Fruit fly (Drosophila melanogaster): ENCODE data around the gene PMCA.

The PMCA gene

DNA sequence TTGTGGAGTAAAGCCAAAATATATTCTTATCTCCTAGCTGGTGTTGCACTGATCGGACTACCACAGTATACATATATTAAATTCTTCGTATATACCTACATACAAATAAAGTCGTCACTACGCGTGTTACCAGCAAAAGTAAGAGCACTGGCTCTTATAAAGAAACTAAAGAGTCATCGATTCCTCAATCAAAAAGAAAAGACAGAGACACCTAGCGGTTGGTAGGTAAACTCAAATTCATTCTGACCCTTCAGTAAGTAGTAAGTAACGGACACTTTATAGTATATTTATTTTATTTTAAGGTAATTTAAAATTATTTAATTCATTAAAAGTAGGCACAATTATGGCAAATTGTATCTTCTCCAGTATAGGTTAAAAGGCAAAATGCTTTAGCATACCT lies 45.6 kb upstream of the PMCA start (continued):
- TF ChIP-seq CG6654 (GFP tag; optimal IDR thresholded peaks at IDR 0.05) (peak; percentile 32), CG7987 (GFP tag; optimal IDR thresholded peaks at IDR 0.05) (peak; percentile 70), knrl (GFP tag; IDR thresholded peaks at IDR 0.05; ENCODE audit: partially characterized antibody) (no peak), dmrt11E (tag; optimal IDR thresholded peaks at IDR 0.05) (no peak), CG30431 (GFP tag; optimal IDR thresholded peaks at IDR 0.05) (no peak), psq (GFP tag; optimal IDR thresholded peaks at IDR 0.05) (no peak), CG34376 (GFP tag; optimal IDR thresholded peaks at IDR 0.05) (peak; percentile 64), da (GFP tag; optimal IDR thresholded peaks at IDR 0.05) (no peak), grau (tag; optimal IDR thresholded peaks at IDR 0.05) (peak; percentile 40), CG8089 (GFP tag; optimal IDR thresholded peaks at IDR 0.05) (no peak), br (optimal IDR thresholded peaks at IDR 0.05) (no peak), CG32532 (GFP tag; IDR thresholded peaks at IDR 0.05) (peak; percentile 68; the same call in 1 of the 2 replicates), CG30020 (tag; optimal IDR thresholded peaks at IDR 0.05) (peak; percentile 4), GATAe (GFP tag; conservative IDR thresholded peaks at IDR 0.05) (no peak), CG8290 (GFP tag; optimal IDR thresholded peaks at IDR 0.05) (peak; percentile 40), CG8290 (tag; optimal IDR thresholded peaks at IDR 0.05) (no peak), CG7357 (GFP tag; IDR thresholded peaks at IDR 0.05) (no peak), CG4617 (GFP tag; optimal IDR thresholded peaks at IDR 0.05; ENCODE audit: borderline replicate concordance) (no peak), Kr (GFP tag; optimal IDR thresholded peaks at IDR 0.05) (no peak), inv (GFP tag; IDR thresholded peaks at IDR 0.05; ENCODE audit: partially characterized antibody) (no peak), HmgD (GFP tag; optimal IDR thresholded peaks at IDR 0.05) (no peak), CG13123 (GFP tag; optimal IDR thresholded peaks at IDR 0.05) (no peak), eve (GFP tag; optimal IDR thresholded peaks at IDR 0.05) (peak in 1 of 2 experiments; percentile 47), CG18764 (GFP tag; optimal IDR thresholded peaks at IDR 0.05) (no peak), dpn (GFP tag; optimal IDR thresholded peaks at IDR 0.05) (peak in 1 of 2 experiments; percentile 29), ranshi (GFP tag; IDR thresholded peaks at IDR 0.05) (no peak; the same call in 1 of the 2 replicates), CG1233 (GFP tag; optimal IDR thresholded peaks at IDR 0.05) (peak; percentile 61), Mes4 (GFP tag; optimal IDR thresholded peaks at IDR 0.05) (no peak), CG32767 (GFP tag; IDR thresholded peaks at IDR 0.05) (no peak), CG7786 (GFP tag; optimal IDR thresholded peaks at IDR 0.05) (no peak), wek (GFP tag; optimal IDR thresholded peaks at IDR 0.05) (peak; percentile 60), Bteb2 (GFP tag; optimal IDR thresholded peaks at IDR 0.05) (no peak), CG11723 (GFP tag; optimal IDR thresholded peaks at IDR 0.05) (peak; percentile 37), fru (optimal IDR thresholded peaks at IDR 0.05) (no peak), CG10267 (tag; optimal IDR thresholded peaks at IDR 0.05) (peak; percentile 62), CG2120 (GFP tag; optimal IDR thresholded peaks at IDR 0.05) (no peak), zf30C (GFP tag; optimal IDR thresholded peaks at IDR 0.05) (peak; percentile 11), Adf1 (GFP tag; IDR thresholded peaks at IDR 0.05) (no peak), vnd (GFP tag; IDR thresholded peaks at IDR 0.05; ENCODE audit: partially characterized antibody) (no peak), ara (GFP tag; IDR thresholded peaks at IDR 0.05) (peak; percentile 56; the same call in 1 of the 2 replicates), CG7745 (tag; optimal IDR thresholded peaks at IDR 0.05) (no peak), Lim3 (GFP tag; IDR thresholded peaks at IDR 0.05) (no peak), CG4424 (GFP tag; optimal IDR thresholded peaks at IDR 0.05) (peak; percentile 71), Med (GFP tag) (peak; percentile 87), ATbp (GFP tag; optimal IDR thresholded peaks at IDR 0.05) (peak; percentile 57), CG5180 (GFP tag; optimal IDR thresholded peaks at IDR 0.05) (peak; percentile 57), peb (GFP tag; IDR thresholded peaks at IDR 0.05) (no peak), Sox102F (GFP tag; optimal IDR thresholded peaks at IDR 0.05) (no peak), CG3281 (GFP tag; optimal IDR thresholded peaks at IDR 0.05) (peak; percentile 69), nerfin-1 (tag; optimal IDR thresholded peaks at IDR 0.05) (peak; percentile 33), CG15269 (tag; optimal IDR thresholded peaks at IDR 0.05) (peak; percentile 70), CG17328 (GFP tag; IDR thresholded peaks at IDR 0.05) (no peak), Sin3A (optimal IDR thresholded peaks at IDR 0.05) (no peak)

Measured in whole organism, embryonic.